Worm (Caenorhabditis elegans) whole organism, L4 larva: Measurements from ENCODE around the gene Y59A8B.21.

Source experiments
- arid-1 ChIP-seq: fragments of 200-800 bp; sonication (Bioruptor generic); conservative IDR thresholded peaks from 2 replicates; pipeline ENCODE4 v1.3.6; 2022; ENCODE audit warnings: missing genetic modification reagents, missing genetic modification characterization, missing compliant biosample characterization
- lsy-2 ChIP-seq, 2 experiments: fragments of 150-350 bp in 1 of 2; sonication (generic microtip) in 1 of 2; optimal IDR thresholded peaks; 2 replicates each; lab custom pipeline; 2014 to 2017; ENCODE audit warnings: missing biosample characterization in 2 of 2, missing genetic modification characterization in 2 of 2
- mxl-3 ChIP-seq: fragments of 200-800 bp; sonication (Bioruptor generic); optimal IDR thresholded peaks from 2 replicates; lab custom pipeline; 2018; ENCODE audit warnings: mild to moderate bottlenecking, missing genetic modification characterization, missing compliant biosample characterization
- pha-4 ChIP-seq, 2 experiments: fragments of 150-350 bp in 1 of 2; fragments of 200-800 bp in 1 of 2; sonication (Bioruptor generic) in 1 of 2; IDR thresholded peaks in 1 of 2; optimal IDR thresholded peaks in 1 of 2; 2 replicates each; pipeline versions ENCODE4 v1.3.6 to Lab custom; 2014 to 2022; ENCODE audit warnings: missing genetic modification characterization in 2 of 2, missing genetic modification reagents in 2 of 2, missing biosample characterization in 1 of 2, missing compliant biosample characterization in 1 of 2

Gene Y59A8B.21

DNA sequence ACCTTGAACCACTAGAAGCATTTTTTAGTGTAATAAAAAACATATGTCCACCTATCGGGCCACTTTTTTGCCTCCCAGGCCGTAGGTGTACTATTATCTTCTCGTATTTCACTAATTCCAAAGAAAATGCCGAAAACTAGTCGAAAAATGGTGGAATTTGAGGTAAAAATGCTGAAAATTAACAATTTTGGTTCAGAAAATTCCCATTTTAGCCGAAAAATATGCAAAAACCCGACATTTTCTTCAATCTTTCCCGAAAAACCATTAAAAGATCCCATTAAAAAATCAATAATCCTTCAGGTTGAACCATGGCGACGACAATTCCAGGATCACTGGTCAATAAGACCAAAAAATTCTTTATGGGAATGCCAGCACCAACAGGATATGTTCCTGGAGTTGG lies 36.1 kb downstream of the Y59A8B.21 start, which contains the start of gene prp-6 (continued):
- TF ChIP-seq mxl-3 (GFP tag; lab: Kevin White, UChicago) (no peak), lsy-2 (tag; optimal IDR thresholded peaks at IDR 0.05; lab: Kevin White, UChicago) (no peak), pha-4 (GFP tag; IDR thresholded peaks at IDR 0.05; lab: Robert Waterston, UW) (no peak), pha-4 (tag; optimal IDR thresholded peaks at IDR 0.05; lab: Kevin White, UChicago) (no peak)

DNA sequence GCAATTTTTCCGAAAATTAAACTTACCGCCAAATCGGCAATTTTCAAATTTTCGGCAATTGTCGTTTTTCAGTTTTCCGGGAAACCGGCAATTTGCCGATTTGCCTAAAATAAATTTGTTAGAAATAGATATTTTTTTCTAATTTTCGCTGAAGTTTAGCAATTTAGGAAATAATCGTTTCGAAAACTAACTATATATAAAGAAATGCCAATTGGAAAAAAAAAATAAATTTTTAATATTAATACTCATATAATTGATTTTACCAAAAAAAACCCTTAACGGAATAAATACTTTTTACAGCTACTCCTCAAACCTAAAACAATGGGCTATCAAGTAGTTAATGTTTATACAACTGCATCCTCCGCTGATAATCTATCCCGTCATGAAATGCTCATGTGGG lies 57.2 kb downstream of the Y59A8B.21 start, which contains the start of gene ebp-1:
ebp-1 (plus strand) TSS at position 301 of the 400 bp plus-strand sequence.
- no peak for TF ChIP-seq arid-1 (GFP tag; lab: Robert Waterston, UW)
